Fruit fly (Drosophila melanogaster) whole organism, prepupa: ENCODE results near the gene CG3430.

ENCODE experiments used
- CG10669 ChIP-seq: fragments of 200-800 bp; sonication (Bioruptor generic); optimal IDR thresholded peaks from 3 replicates; lab custom pipeline; 2018; ENCODE audit warnings: missing biosample characterization, mild to moderate bottlenecking, missing genetic modification characterization, moderate library complexity
- CG15336 ChIP-seq: fragments of 200-800 bp; sonication (Bioruptor generic); IDR thresholded peaks from 2 replicates; pipeline ENCODE4 v1.3.6; 2022; ENCODE audit warnings: missing biosample characterization, missing genetic modification characterization
- CG1621 ChIP-seq: fragments of 200-800 bp; sonication (Bioruptor generic); optimal IDR thresholded peaks from 3 replicates; lab custom pipeline; 2018; ENCODE audit warnings: missing biosample characterization, mild to moderate bottlenecking, missing genetic modification characterization
- CG32006 ChIP-seq: fragments of 200-800 bp; sonication (Bioruptor generic); optimal IDR thresholded peaks from 3 replicates; lab custom pipeline; 2017; ENCODE audit warnings: missing biosample characterization, mild to moderate bottlenecking, missing genetic modification characterization
- CG34406 ChIP-seq: fragments of 200-800 bp; sonication (Bioruptor generic); optimal IDR thresholded peaks from 3 replicates; lab custom pipeline; 2016; ENCODE audit warnings: missing biosample characterization, missing genetic modification characterization
- CG3919 ChIP-seq: fragments of 200-800 bp; sonication (Bioruptor generic); optimal IDR thresholded peaks from 3 replicates; lab custom pipeline; 2016; ENCODE audit warnings: missing biosample characterization, missing genetic modification characterization
- CG6163 ChIP-seq: fragments of 200-800 bp; sonication (Bioruptor generic); IDR thresholded peaks from 3 replicates; pipeline ENCODE4 v1.3.6; 2022; ENCODE audit warnings: missing biosample characterization, missing genetic modification characterization
- CG6808 ChIP-seq: fragments of 200-800 bp; sonication (Bioruptor generic); optimal IDR thresholded peaks from 3 replicates; lab custom pipeline; 2017; ENCODE audit warnings: missing biosample characterization, missing genetic modification characterization, mild to moderate bottlenecking, moderate library complexity, missing genetic modification reagents
- CG6854 ChIP-seq: fragments of 200-800 bp; sonication (Bioruptor generic); optimal IDR thresholded peaks from 2 replicates; lab custom pipeline; 2017; ENCODE audit warnings: missing biosample characterization, mild to moderate bottlenecking, missing genetic modification characterization
- CG8319 ChIP-seq: fragments of 200-800 bp; sonication (Bioruptor generic); optimal IDR thresholded peaks from 3 replicates; lab custom pipeline; 2016; ENCODE audit warnings: missing biosample characterization, missing genetic modification characterization
- CG9139 ChIP-seq: fragments of 200-800 bp; sonication (Bioruptor generic); optimal IDR thresholded peaks from 3 replicates; lab custom pipeline; 2017; ENCODE audit warnings: missing biosample characterization, mild to moderate bottlenecking, missing genetic modification characterization
- Eip75B ChIP-seq: fragments of 200-800 bp; sonication (Bioruptor generic); optimal IDR thresholded peaks from 3 replicates; lab custom pipeline; 2016; ENCODE audit warnings: missing biosample characterization, missing genetic modification characterization
- Eip78C ChIP-seq: fragments of 200-800 bp; sonication (Bioruptor generic); peaks from one replicate; lab custom pipeline; 2016; ENCODE audit warnings: missing biosample characterization, missing genetic modification characterization
- Eip93F ChIP-seq: fragments of 200-800 bp; sonication (Bioruptor generic); optimal IDR thresholded peaks from 2 replicates; lab custom pipeline; 2016; ENCODE audit warnings: missing biosample characterization, mild to moderate bottlenecking, missing genetic modification characterization
- Ets21C ChIP-seq: fragments of 200-800 bp; sonication (Bioruptor generic); optimal IDR thresholded peaks from 3 replicates; lab custom pipeline; 2016; ENCODE audit warnings: missing biosample characterization, missing genetic modification characterization
- Ets96B ChIP-seq: fragments of 200-800 bp; optimal IDR thresholded peaks from 2 replicates; lab custom pipeline; 2019; ENCODE audit warnings: missing biosample characterization, mild to moderate bottlenecking, missing genetic modification characterization, moderate library complexity
- Gug ChIP-seq: fragments of 200-800 bp; sonication (Bioruptor generic); IDR thresholded peaks from 2 replicates; pipeline ENCODE4 v1.3.6; 2022; ENCODE audit warnings: missing biosample characterization, missing genetic modification characterization
- Hr38 ChIP-seq: sonication (Bioruptor generic); optimal IDR thresholded peaks from 2 replicates; lab custom pipeline; 2016; ENCODE audit warnings: missing biosample characterization, missing genetic modification characterization
- Hr39 ChIP-seq: fragments of 200-800 bp; sonication (Bioruptor generic); optimal IDR thresholded peaks from 2 replicates; lab custom pipeline; 2016; ENCODE audit warnings: missing biosample characterization, missing genetic modification characterization
- Hr4 ChIP-seq: fragments of 200-800 bp; sonication (Bioruptor generic); optimal IDR thresholded peaks from 3 replicates; lab custom pipeline; 2016; ENCODE audit warnings: missing biosample characterization, missing genetic modification characterization
- Lpt ChIP-seq: fragments of 200-800 bp; sonication (Bioruptor generic); optimal IDR thresholded peaks from 3 replicates; lab custom pipeline; 2016; ENCODE audit warnings: missing biosample characterization, missing genetic modification characterization
- Met ChIP-seq: fragments of 200-800 bp; sonication (Bioruptor generic); optimal IDR thresholded peaks from 3 replicates; lab custom pipeline; 2016; ENCODE audit warnings: missing biosample characterization, missing genetic modification characterization
- Smox ChIP-seq: fragments of 200-800 bp; sonication (Bioruptor generic); optimal IDR thresholded peaks from 3 replicates; lab custom pipeline; 2016; ENCODE audit warnings: missing biosample characterization, missing genetic modification characterization
- Sox102F ChIP-seq: fragments of 200-800 bp; sonication (Bioruptor generic); optimal IDR thresholded peaks from 2 replicates; lab custom pipeline; 2016; ENCODE audit warnings: missing biosample characterization, mild to moderate bottlenecking, missing genetic modification characterization
- Sox14 ChIP-seq: fragments of 200-800 bp; sonication (Bioruptor generic); optimal IDR thresholded peaks from 3 replicates; lab custom pipeline; 2016; ENCODE audit warnings: missing biosample characterization, missing genetic modification characterization
- Sox15 ChIP-seq: fragments of 200-800 bp; sonication (Bioruptor generic); optimal IDR thresholded peaks from 3 replicates; lab custom pipeline; 2016; ENCODE audit warnings: missing biosample characterization, missing genetic modification characterization
- achi ChIP-seq: fragments of 200-800 bp; sonication (Bioruptor generic); optimal IDR thresholded peaks from 3 replicates; lab custom pipeline; 2016; ENCODE audit warnings: missing biosample characterization, missing genetic modification characterization
- acj6 ChIP-seq: fragments of 200-800 bp; sonication (Bioruptor generic); optimal IDR thresholded peaks from 3 replicates; lab custom pipeline; 2016; ENCODE audit warnings: missing biosample characterization, missing genetic modification characterization
- dsx ChIP-seq: fragments of 200-800 bp; optimal IDR thresholded peaks from 3 replicates; lab custom pipeline; 2019; ENCODE audit warnings: missing biosample characterization, mild to moderate bottlenecking, missing genetic modification characterization, moderate library complexity; ENCODE audit not compliant: poor library complexity, severe bottlenecking
- eg ChIP-seq: fragments of 200-800 bp; sonication (Bioruptor generic); IDR thresholded peaks from 3 replicates; pipeline ENCODE4 v1.3.6; 2022; ENCODE audit warnings: missing biosample characterization, missing genetic modification characterization
- esn ChIP-seq: fragments of 200-800 bp; sonication (Bioruptor generic); optimal IDR thresholded peaks from 2 replicates; lab custom pipeline; 2016; ENCODE audit warnings: missing biosample characterization, mild to moderate bottlenecking, missing genetic modification characterization, moderate library complexity
- fd85E ChIP-seq: fragments of 200-800 bp; sonication (Bioruptor generic); optimal IDR thresholded peaks from 3 replicates; lab custom pipeline; 2016; ENCODE audit warnings: missing biosample characterization, missing genetic modification characterization
- lz ChIP-seq: fragments of 200-800 bp; sonication (Bioruptor generic); optimal IDR thresholded peaks from 3 replicates; lab custom pipeline; 2016; ENCODE audit warnings: missing biosample characterization, missing genetic modification characterization
- net ChIP-seq: fragments of 200-800 bp; sonication (Bioruptor generic); optimal IDR thresholded peaks from 3 replicates; lab custom pipeline; 2016; ENCODE audit warnings: missing biosample characterization, missing genetic modification characterization
- pdm3 ChIP-seq: fragments of 200-800 bp; sonication (Bioruptor generic); optimal IDR thresholded peaks from 3 replicates; lab custom pipeline; 2016; ENCODE audit warnings: missing biosample characterization, missing genetic modification characterization
- salr ChIP-seq, 2 experiments: fragments of 200-800 bp; sonication (Bioruptor generic); optimal IDR thresholded peaks; 3 replicates each; lab custom pipeline; 2016 to 2018; ENCODE audit warnings: missing biosample characterization in 2 of 2, missing genetic modification characterization in 2 of 2, mild to moderate bottlenecking in 1 of 2
- ss ChIP-seq, 2 experiments: fragments of 200-800 bp; sonication (Bioruptor generic); optimal IDR thresholded peaks; 2 replicates in 1 of 2; 3 replicates in 1 of 2; lab custom pipeline; 2017 to 2018; ENCODE audit warnings: mild to moderate bottlenecking in 2 of 2, missing biosample characterization in 2 of 2, missing genetic modification characterization in 2 of 2, moderate library complexity in 1 of 2
- svp ChIP-seq: fragments of 200-800 bp; sonication (Bioruptor generic); peaks from one replicate; lab custom pipeline; 2016; ENCODE audit warnings: missing biosample characterization, missing genetic modification characterization
- topi ChIP-seq: fragments of 200-800 bp; sonication (Bioruptor generic); optimal IDR thresholded peaks from 3 replicates; lab custom pipeline; 2016; ENCODE audit warnings: missing biosample characterization, missing genetic modification characterization

CG3430 gene

DNA sequence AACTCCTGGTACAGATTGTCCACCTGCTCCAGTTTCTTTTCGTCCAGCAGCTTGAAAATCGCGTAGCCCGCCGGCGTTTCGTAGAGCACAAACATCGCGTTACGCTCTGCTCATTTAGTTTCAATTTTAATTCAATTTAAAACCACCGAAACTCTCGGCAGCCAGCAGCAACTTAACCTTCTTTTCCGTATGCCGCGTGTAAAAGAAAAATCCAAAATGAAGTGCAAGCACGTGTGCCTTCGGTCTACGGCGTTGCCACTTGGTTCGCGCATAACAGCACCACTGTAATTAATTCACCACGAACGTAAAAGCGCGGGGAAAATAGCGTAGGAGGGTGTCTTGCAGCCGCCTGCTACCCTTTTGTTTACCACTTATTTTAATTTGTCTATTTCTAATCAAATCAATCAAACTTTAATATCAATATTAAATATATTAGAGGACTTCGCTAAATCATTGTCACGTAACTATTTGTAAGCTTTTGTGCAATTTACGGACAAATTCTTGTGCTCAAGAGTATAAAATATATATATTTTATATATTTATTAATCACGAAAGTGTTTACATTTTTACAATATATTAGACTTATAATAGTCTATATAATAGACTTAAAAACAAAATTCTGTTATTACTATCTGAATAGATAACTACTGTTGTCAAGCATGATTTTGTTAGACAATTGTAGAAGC lies 38.1 kb upstream of the CG3430 start, which contains the start of gene nop5 (continued):
- TF ChIP-seq salr (GFP tag; optimal IDR thresholded peaks at IDR 0.05; lab: Kevin White, UChicago) = no peak
- TF ChIP-seq Hr38 (GFP tag; lab: Kevin White, UChicago) = no peak
- TF ChIP-seq CG6854 (GFP tag; lab: Kevin White, UChicago) = no peak
- TF ChIP-seq acj6 (GFP tag; lab: Kevin White, UChicago) = no peak
- TF ChIP-seq fd85E = no peak
- peak; percentile 20 for TF ChIP-seq Ets96B (tag; lab: Kevin White, UChicago)
- TF ChIP-seq CG10669 (GFP tag; lab: Kevin White, UChicago) = no peak
- TF ChIP-seq CG15336 (GFP tag; lab: Robert Waterston, UW) = 0 out of 2 replicates have a peak, but pooled peaks have one; percentile 14
- no peak for TF ChIP-seq Eip78C (GFP tag; lab: Kevin White, UChicago)
- TF ChIP-seq pdm3 = no peak
- TF ChIP-seq CG34406 (GFP tag; lab: Kevin White, UChicago) = no peak
- peak; percentile 60 for TF ChIP-seq CG32006 (GFP tag; lab: Kevin White, UChicago)
- no peak for TF ChIP-seq net (GFP tag; lab: Kevin White, UChicago)
- TF ChIP-seq Lpt (GFP tag; lab: Kevin White, UChicago) = no peak
- no peak for TF ChIP-seq topi (GFP tag; lab: Kevin White, UChicago)
- no peak for TF ChIP-seq eg
- TF ChIP-seq achi = no peak
- TF ChIP-seq Sox14 (GFP tag; lab: Kevin White, UChicago) = no peak
- no peak for TF ChIP-seq Met (GFP tag; lab: Kevin White, UChicago)
- TF ChIP-seq ss (GFP tag; optimal IDR thresholded peaks at IDR 0.05; lab: Kevin White, UChicago) = no peak
- TF ChIP-seq Eip93F (GFP tag; lab: Kevin White, UChicago) = no peak
- no peak for TF ChIP-seq CG9139 (GFP tag; lab: Kevin White, UChicago)
- TF ChIP-seq Sox15 (GFP tag; lab: Kevin White, UChicago) = peak; percentile 47
- peak; percentile 29 for TF ChIP-seq lz
- TF ChIP-seq dsx (GFP tag; lab: Kevin White, UChicago) = no peak
- no peak for TF ChIP-seq Hr4 (GFP tag; lab: Kevin White, UChicago)
- TF ChIP-seq Eip75B = no peak
- TF ChIP-seq CG6808 (GFP tag; lab: Kevin White, UChicago) = no peak
- no peak for TF ChIP-seq Ets21C (GFP tag; lab: Kevin White, UChicago)
- TF ChIP-seq svp (GFP tag; lab: Kevin White, UChicago) = no peak
- no peak for TF ChIP-seq CG3919 (GFP tag; lab: Kevin White, UChicago)
- no peak for TF ChIP-seq Hr39 (GFP tag; lab: Kevin White, UChicago)
- peak; percentile 9; the same call in 1 of the 3 replicates for TF ChIP-seq CG6163
- no peak for TF ChIP-seq Smox
- peak; percentile 72 for TF ChIP-seq esn (GFP tag; lab: Kevin White, UChicago)
- no peak for TF ChIP-seq Sox102F (GFP tag; lab: Kevin White, UChicago)
- no peak for TF ChIP-seq CG8319 (GFP tag; lab: Kevin White, UChicago)

DNA sequence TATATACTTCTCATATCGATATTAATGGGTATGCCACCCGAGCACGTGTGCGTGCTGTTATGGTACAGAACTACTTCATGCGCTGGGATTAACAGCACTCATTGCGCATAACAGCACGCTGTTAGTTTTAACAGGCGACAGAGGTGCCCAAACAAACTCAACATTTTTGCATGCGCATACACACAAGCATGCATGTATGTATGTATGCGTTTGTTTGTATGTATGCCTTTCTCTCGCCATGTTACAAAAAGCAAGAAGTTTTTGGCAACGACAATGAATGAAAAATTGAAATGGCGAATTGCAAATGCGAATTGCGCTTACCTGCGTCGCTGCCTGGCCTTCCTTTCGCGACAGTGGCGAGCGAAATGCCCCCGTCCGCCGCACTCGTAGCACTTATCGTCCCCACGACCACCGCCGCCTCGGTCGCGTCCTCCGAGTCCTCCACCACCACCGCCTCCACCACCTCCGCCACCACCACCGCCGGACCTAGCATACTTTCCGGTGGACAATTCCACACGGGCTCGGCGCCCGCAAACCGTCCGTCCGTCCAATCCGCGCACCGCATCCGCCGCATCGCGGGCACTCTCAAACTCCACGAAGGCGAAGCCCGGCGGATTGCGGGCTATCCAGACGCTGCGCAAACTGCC lies 37.5 kb upstream of the CG3430 start:
- TF ChIP-seq Gug (GFP tag; lab: Robert Waterston, UW) (no peak), CG1621 (tag; lab: Kevin White, UChicago) (peak; percentile 67)
